Worm (Caenorhabditis elegans) whole organism, young adult: Measurements from ENCODE around the gene D2096.6.

Experiments
- cebp-2 ChIP-seq: fragments of 200-800 bp; sonication (Bioruptor generic); IDR thresholded peaks from 2 replicates; pipeline ENCODE4 v1.3.6; 2022; ENCODE audit warnings: missing genetic modification characterization, missing compliant biosample characterization
- ceh-100 ChIP-seq: fragments of 200-800 bp; sonication (Bioruptor generic); IDR thresholded peaks from 2 replicates; pipeline ENCODE4 v1.3.6; 2022; ENCODE audit warnings: missing genetic modification reagents, missing genetic modification characterization, missing compliant biosample characterization
- dpff-1 ChIP-seq: sonication (generic microtip); optimal IDR thresholded peaks from 2 replicates; lab custom pipeline; 2017; ENCODE audit warnings: mild to moderate bottlenecking, missing genetic modification characterization, missing compliant biosample characterization
- hlh-12 ChIP-seq: sonication (generic microtip); optimal IDR thresholded peaks from 2 replicates; lab custom pipeline; 2016; ENCODE audit warnings: missing genetic modification characterization, missing compliant biosample characterization
- madf-6 ChIP-seq: fragments of 200-800 bp; sonication (Bioruptor generic); IDR thresholded peaks from 2 replicates; pipeline ENCODE4 v1.3.6; 2022; ENCODE audit warnings: missing genetic modification reagents, missing genetic modification characterization, missing compliant biosample characterization
- mel-28 ChIP-seq: sonication (generic microtip); optimal IDR thresholded peaks from 2 replicates; lab custom pipeline; 2016; ENCODE audit warnings: borderline replicate concordance, mild to moderate bottlenecking, missing genetic modification characterization, missing compliant biosample characterization
- nfya-2 ChIP-seq: fragments of 200-800 bp; sonication (Bioruptor generic); IDR thresholded peaks from 2 replicates; pipeline ENCODE4 v1.3.6; 2022; ENCODE audit warnings: missing genetic modification reagents, missing genetic modification characterization, missing compliant biosample characterization
- snpc-4 ChIP-seq, 5 experiments: fragments of 150-350 bp in 1 of 5; sonication (generic microtip) in 4 of 5; optimal IDR thresholded peaks; 2 replicates each; lab custom pipeline; 2014 to 2018; ENCODE audit warnings: missing genetic modification characterization in 5 of 5, missing biosample characterization in 3 of 5, antibody characterized with exemption in 2 of 5, mild to moderate bottlenecking in 2 of 5, missing compliant biosample characterization in 2 of 5, missing genotype in 2 of 5, moderate library complexity in 2 of 5, missing genetic modification reagents in 1 of 5
- tbp1 ChIP-seq: fragments of 200-800 bp; sonication (Bioruptor generic); optimal IDR thresholded peaks from 2 replicates; lab custom pipeline; 2018; ENCODE audit warnings: mild to moderate bottlenecking, missing genetic modification characterization, missing compliant biosample characterization
- unc-62 ChIP-seq: fragments of 150-350 bp; optimal IDR thresholded peaks from 2 replicates; lab custom pipeline; 2014; ENCODE audit warnings: missing biosample characterization, missing genetic modification reagents, missing genetic modification characterization
- zim-3 ChIP-seq: sonication (generic microtip); optimal IDR thresholded peaks from 2 replicates; lab custom pipeline; 2017; ENCODE audit warnings: mild to moderate bottlenecking, missing genetic modification characterization, moderate library complexity, missing compliant biosample characterization
- ztf-25 ChIP-seq: fragments of 200-800 bp; sonication (Bioruptor generic); IDR thresholded peaks from 2 replicates; pipeline ENCODE4 v1.3.6; 2022; ENCODE audit warnings: missing genetic modification reagents, missing genetic modification characterization, missing compliant biosample characterization
- ztf-28 ChIP-seq: fragments of 200-800 bp; sonication (Bioruptor generic); IDR thresholded peaks from 2 replicates; pipeline ENCODE4 v1.3.6; 2022; ENCODE audit warnings: missing genetic modification reagents, missing genetic modification characterization, missing compliant biosample characterization

ce11 chrIV:8376923-8377322 lies 7.9 kb upstream of the D2096.6 start:
- TF ChIP-seq hlh-12 (tag; lab: Kevin White, UChicago) (no peak), ztf-25 (no peak), zim-3 (no peak), mel-28 (tag; lab: Kevin White, UChicago) (no peak), madf-6 (GFP tag; lab: Robert Waterston, UW) (no peak), unc-62 (GFP tag; lab: Kevin White, UChicago) (no peak), tbp1 (GFP tag; lab: Kevin White, UChicago) (no peak), snpc-4 (GFP tag; optimal IDR thresholded peaks at IDR 0.05; lab: Kevin White, UChicago) (no peak), snpc-4 (tag; optimal IDR thresholded peaks at IDR 0.05; lab: Kevin White, UChicago) (no peak), dpff-1 (tag; lab: Kevin White, UChicago) (no peak), ceh-100 (no peak), cebp-2 (GFP tag; lab: Robert Waterston, UW) (no peak), ztf-28 (GFP tag; lab: Robert Waterston, UW) (no peak), nfya-2 (no peak)
